Fruit fly (Drosophila melanogaster) Kc167 (cell line): ENCODE measurements around the gene Mst89B.

Experiments
- h ChIP-seq: fragments of >200 bp; optimal IDR thresholded peaks from 3 replicates; lab custom pipeline; 2018; ENCODE audit warnings: missing external identifiers
- psq ChIP-seq: fragments of >200 bp; optimal IDR thresholded peaks from 2 replicates; lab custom pipeline; 2017; ENCODE audit warnings: missing external identifiers

- TF ChIP-seq psq (lab: Kevin White, UChicago) (no peak), h (lab: Kevin White, UChicago) (no peak)
Observed at dm6 chr3R:16276992-16277391, 10.2 kb downstream of the Mst89B start.
